Worm (Caenorhabditis elegans) whole organism, young adult: ENCODE measurements around the gene prx-2.
"Not testable (repeated sequence)": the region's sequence is repeated elsewhere in the genome, so short reads cannot be mapped to it uniquely, and the experiment has no call there.

ENCODE experiments used
- C17E4.6 ChIP-seq: fragments of 200-800 bp; sonication (Bioruptor generic); IDR thresholded peaks from 2 replicates; pipeline ENCODE4 v1.3.6; 2022; ENCODE audit warnings: missing genetic modification reagents, missing genetic modification characterization, missing compliant biosample characterization
- F49E8.2 ChIP-seq: sonication (generic microtip); optimal IDR thresholded peaks from 3 replicates; lab custom pipeline; 2017; ENCODE audit warnings: missing genetic modification characterization, mild to moderate bottlenecking, missing compliant biosample characterization, antibody characterized with exemption, moderate library complexity; ENCODE audit not compliant: insufficient read depth
- K11D2.4 ChIP-seq: fragments of 200-800 bp; sonication (Bioruptor generic); IDR thresholded peaks from 2 replicates; pipeline ENCODE4 v1.3.6; 2022; ENCODE audit warnings: missing genetic modification reagents, missing genetic modification characterization, missing compliant biosample characterization
- attf-5 ChIP-seq: fragments of 200-800 bp; sonication (Bioruptor generic); optimal IDR thresholded peaks from 2 replicates; lab custom pipeline; 2018; ENCODE audit warnings: mild to moderate bottlenecking, missing genetic modification characterization, missing compliant biosample characterization
- dpff-1 ChIP-seq: sonication (generic microtip); optimal IDR thresholded peaks from 2 replicates; lab custom pipeline; 2017; ENCODE audit warnings: mild to moderate bottlenecking, missing genetic modification characterization, missing compliant biosample characterization
- gei-17 ChIP-seq: fragments of 200-800 bp; sonication (Bioruptor generic); optimal IDR thresholded peaks from 2 replicates; lab custom pipeline; 2018; ENCODE audit warnings: mild to moderate bottlenecking, missing genetic modification characterization, missing compliant biosample characterization
- lag-1 ChIP-seq: fragments of 200-800 bp; sonication (Bioruptor generic); IDR thresholded peaks from 2 replicates; pipeline ENCODE4 v1.3.6; 2022; ENCODE audit warnings: missing genetic modification reagents, missing genetic modification characterization, missing compliant biosample characterization
- madf-10 ChIP-seq: sonication (generic microtip); optimal IDR thresholded peaks from 2 replicates; lab custom pipeline; 2016; ENCODE audit warnings: mild to moderate bottlenecking, missing genetic modification characterization, missing compliant biosample characterization
- nhr-90 ChIP-seq: sonication (generic microtip); optimal IDR thresholded peaks from 2 replicates; lab custom pipeline; 2016; ENCODE audit warnings: missing genotype, mild to moderate bottlenecking, missing genetic modification characterization, missing compliant biosample characterization
- unc-62 ChIP-seq: fragments of 150-350 bp; optimal IDR thresholded peaks from 2 replicates; lab custom pipeline; 2014; ENCODE audit warnings: missing biosample characterization, missing genetic modification reagents, missing genetic modification characterization

ce11 chrIV:11616543-11616942, 27.4 kb upstream of the prx-2 start:
- not testable (repeated sequence) for TF ChIP-seq unc-62 (GFP tag; lab: Kevin White, UChicago); gei-17 (GFP tag; lab: Kevin White, UChicago); dpff-1 (tag; lab: Kevin White, UChicago); C17E4.6 (GFP tag; lab: Robert Waterston, UW); attf-5 (GFP tag; lab: Kevin White, UChicago); K11D2.4 (GFP tag; lab: Robert Waterston, UW); nhr-90 (tag; lab: Kevin White, UChicago); F49E8.2 (tag; lab: Kevin White, UChicago); lag-1 (GFP tag; lab: Robert Waterston, UW); madf-10 (tag; lab: Kevin White, UChicago)
